Worm (Caenorhabditis elegans) whole organism, L1 larva: ENCODE results near the gene snf-6.

Experiments
- C04F5.9 ChIP-seq: sonication (generic microtip); optimal IDR thresholded peaks from 2 replicates; lab custom pipeline; 2016; ENCODE audit warnings: missing genetic modification characterization, missing compliant biosample characterization
- Y116A8C.19 ChIP-seq: sonication (generic microtip); optimal IDR thresholded peaks from 2 replicates; lab custom pipeline; 2016; ENCODE audit warnings: missing compliant biosample characterization, missing genetic modification characterization, borderline replicate concordance
- aha-1 ChIP-seq: fragments of 150-350 bp; optimal IDR thresholded peaks from 2 replicates; lab custom pipeline; 2014; ENCODE audit warnings: missing biosample characterization, missing genetic modification characterization
- ama-1 ChIP-seq: fragments of 150-350 bp; optimal IDR thresholded peaks from 2 replicates; lab custom pipeline; 2014
- blmp-1 ChIP-seq: fragments of 150-350 bp; optimal IDR thresholded peaks from 2 replicates; lab custom pipeline; 2014; ENCODE audit warnings: missing biosample characterization, missing genetic modification characterization
- ceh-82 ChIP-seq, 3 experiments: fragments of 150-350 bp in 1 of 3; sonication (generic microtip) in 2 of 3; optimal IDR thresholded peaks; 2 replicates each; lab custom pipeline; 2014 to 2017; ENCODE audit warnings: missing biosample characterization in 3 of 3, missing genetic modification characterization in 3 of 3
- dsc-1 ChIP-seq: sonication (generic microtip); optimal IDR thresholded peaks from 2 replicates; lab custom pipeline; 2016; ENCODE audit warnings: mild to moderate bottlenecking, missing genetic modification characterization, missing compliant biosample characterization
- efl-1 ChIP-seq, 4 experiments: fragments of 150-350 bp; optimal IDR thresholded peaks in 3 of 4; peaks in 1 of 4; 1 replicate in 1 of 4; 2 replicates in 3 of 4; lab custom pipeline; 2014; ENCODE audit warnings: missing biosample characterization in 2 of 4, missing genetic modification characterization in 2 of 4, missing genetic modification reagents in 2 of 4
- efl-3 ChIP-seq: fragments of 200-800 bp; sonication (Bioruptor generic); optimal IDR thresholded peaks from 2 replicates; lab custom pipeline; 2018; ENCODE audit warnings: mild to moderate bottlenecking, missing genetic modification characterization, missing compliant biosample characterization
- fkh-4 ChIP-seq: sonication (generic microtip); optimal IDR thresholded peaks from 2 replicates; lab custom pipeline; 2016; ENCODE audit warnings: missing compliant biosample characterization, missing genetic modification characterization, borderline replicate concordance
- fos-1 ChIP-seq: fragments of 150-350 bp; optimal IDR thresholded peaks from 2 replicates; lab custom pipeline; 2014; ENCODE audit warnings: missing biosample characterization, missing genetic modification characterization
- grh-1 ChIP-seq: fragments of 200-800 bp; sonication (Bioruptor generic); IDR thresholded peaks from 2 replicates; pipeline ENCODE4 v1.3.6; 2022; ENCODE audit warnings: missing genetic modification reagents, missing genetic modification characterization, missing compliant biosample characterization
- irx-1 ChIP-seq: sonication (generic microtip); optimal IDR thresholded peaks from 2 replicates; lab custom pipeline; 2016; ENCODE audit warnings: missing genetic modification characterization, missing compliant biosample characterization
- isw-1 ChIP-seq: fragments of 200-800 bp; sonication (Bioruptor generic); IDR thresholded peaks from 2 replicates; pipeline ENCODE4 v1.3.6; 2022; ENCODE audit warnings: missing genetic modification characterization, missing compliant biosample characterization
- lin-14 ChIP-seq: fragments of 200-800 bp; sonication (Bioruptor generic); optimal IDR thresholded peaks from 2 replicates; lab custom pipeline; 2018; ENCODE audit warnings: mild to moderate bottlenecking, missing genetic modification characterization, moderate library complexity, missing compliant biosample characterization
- lin-15B ChIP-seq: fragments of 150-350 bp; sonication (generic microtip); optimal IDR thresholded peaks from 3 replicates; lab custom pipeline; 2014; ENCODE audit warnings: missing biosample characterization, missing genetic modification characterization
- lin-39 ChIP-seq: fragments of 150-350 bp; optimal IDR thresholded peaks from 2 replicates; lab custom pipeline; 2014; ENCODE audit warnings: missing biosample characterization, missing genetic modification reagents, missing genetic modification characterization
- lsy-2 ChIP-seq, 2 experiments: fragments of 150-350 bp; optimal IDR thresholded peaks; 2 replicates each; lab custom pipeline; 2014; ENCODE audit warnings: missing biosample characterization in 2 of 2, missing genetic modification characterization in 2 of 2
- mep-1 ChIP-seq: fragments of 150-350 bp; optimal IDR thresholded peaks from 2 replicates; lab custom pipeline; 2014; ENCODE audit warnings: missing biosample characterization, missing genetic modification characterization
- nhr-11 ChIP-seq: fragments of 150-350 bp; optimal IDR thresholded peaks from 2 replicates; lab custom pipeline; 2014; ENCODE audit warnings: missing biosample characterization, missing genetic modification characterization
- nhr-12 ChIP-seq: sonication (generic microtip); optimal IDR thresholded peaks from 2 replicates; lab custom pipeline; 2017; ENCODE audit warnings: missing biosample characterization, missing genetic modification characterization
- nhr-20 ChIP-seq: sonication (generic microtip); optimal IDR thresholded peaks from 2 replicates; lab custom pipeline; 2016; ENCODE audit warnings: mild to moderate bottlenecking, missing genetic modification characterization, missing compliant biosample characterization
- nhr-237 ChIP-seq: fragments of 150-350 bp; optimal IDR thresholded peaks from 2 replicates; lab custom pipeline; 2014; ENCODE audit warnings: missing biosample characterization, missing genetic modification characterization
- nhr-28 ChIP-seq: fragments of 150-350 bp; optimal IDR thresholded peaks from 2 replicates; lab custom pipeline; 2014; ENCODE audit warnings: missing biosample characterization, missing genetic modification characterization
- nhr-47 ChIP-seq: sonication (generic microtip); optimal IDR thresholded peaks from 2 replicates; lab custom pipeline; 2016; ENCODE audit warnings: mild to moderate bottlenecking, missing genetic modification characterization, moderate library complexity, missing compliant biosample characterization
- nhr-71 ChIP-seq: sonication (generic microtip); optimal IDR thresholded peaks from 2 replicates; lab custom pipeline; 2016; ENCODE audit warnings: mild to moderate bottlenecking, missing genetic modification characterization, moderate library complexity, missing compliant biosample characterization
- nhr-76 ChIP-seq: sonication (generic microtip); optimal IDR thresholded peaks from 2 replicates; lab custom pipeline; 2017; ENCODE audit warnings: missing biosample characterization, missing genetic modification characterization
- nhr-85 ChIP-seq: sonication (generic microtip); peaks from one replicate; lab custom pipeline; 2016; ENCODE audit warnings: missing genetic modification characterization, inconsistent platforms, missing compliant biosample characterization
- nhr-90 ChIP-seq: sonication (generic microtip); optimal IDR thresholded peaks from 2 replicates; lab custom pipeline; 2016; ENCODE audit warnings: mild to moderate bottlenecking, missing genetic modification characterization, missing compliant biosample characterization; ENCODE audit not compliant: poor library complexity
- pag-3 ChIP-seq: sonication (generic microtip); optimal IDR thresholded peaks from 2 replicates; lab custom pipeline; 2017; ENCODE audit warnings: missing genetic modification characterization, mild to moderate bottlenecking, missing compliant biosample characterization, antibody characterized with exemption, borderline replicate concordance; ENCODE audit not compliant: insufficient read depth
- rnt-1 ChIP-seq: sonication (generic microtip); optimal IDR thresholded peaks from 2 replicates; lab custom pipeline; 2016; ENCODE audit warnings: mild to moderate bottlenecking, missing genetic modification characterization, moderate library complexity, missing compliant biosample characterization
- skn-1 ChIP-seq: fragments of 150-350 bp; optimal IDR thresholded peaks from 2 replicates; lab custom pipeline; 2014; ENCODE audit warnings: missing biosample characterization, missing genetic modification characterization
- snpc-4 ChIP-seq: fragments of 150-350 bp; optimal IDR thresholded peaks from 2 replicates; lab custom pipeline; 2014; ENCODE audit warnings: missing biosample characterization, missing genetic modification characterization
- sox-4 ChIP-seq: sonication (generic microtip); optimal IDR thresholded peaks from 2 replicates; lab custom pipeline; 2016; ENCODE audit warnings: missing genetic modification characterization, missing compliant biosample characterization
- sup-37 ChIP-seq: fragments of 200-800 bp; sonication (Bioruptor generic); optimal IDR thresholded peaks from 2 replicates; lab custom pipeline; 2018; ENCODE audit warnings: mild to moderate bottlenecking, missing genetic modification characterization, missing compliant biosample characterization
- swsn-7 ChIP-seq: sonication (generic microtip); optimal IDR thresholded peaks from 2 replicates; lab custom pipeline; 2016; ENCODE audit warnings: missing genetic modification characterization, missing compliant biosample characterization
- tlp-1 ChIP-seq: fragments of 150-350 bp; optimal IDR thresholded peaks from 2 replicates; lab custom pipeline; 2014; ENCODE audit warnings: missing biosample characterization, missing genetic modification characterization
- unc-86 ChIP-seq: sonication (generic microtip); optimal IDR thresholded peaks from 2 replicates; lab custom pipeline; 2016; ENCODE audit warnings: missing genetic modification characterization, missing compliant biosample characterization
- xbp-1 ChIP-seq: sonication (generic microtip); optimal IDR thresholded peaks from 2 replicates; lab custom pipeline; 2016; ENCODE audit warnings: missing genetic modification characterization, missing compliant biosample characterization

The snf-6 gene

DNA sequence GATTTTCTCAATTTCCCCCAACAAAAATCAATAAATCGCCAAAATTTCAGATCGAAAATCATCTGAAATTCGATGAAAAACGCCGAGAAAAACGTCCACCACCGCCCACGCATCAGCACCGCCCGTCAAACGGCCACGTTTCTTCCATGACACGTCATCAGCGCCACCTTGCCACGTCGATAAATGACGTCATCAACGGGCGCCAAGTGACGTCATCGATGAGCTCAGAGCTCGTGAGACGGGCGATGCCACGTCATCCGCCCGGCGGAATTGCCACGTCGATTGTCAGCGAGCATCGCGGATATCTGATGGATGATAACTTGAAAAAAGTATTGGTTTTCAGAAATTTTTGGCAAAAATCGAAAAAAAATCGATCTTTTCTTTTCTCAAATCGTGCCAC is 46.4 kb upstream of the snf-6 start:
- TF ChIP-seq lin-39 (tag; lab: Kevin White, UChicago) (no peak), swsn-7 (tag; lab: Kevin White, UChicago) (no peak), nhr-85 (tag; lab: Kevin White, UChicago) (no peak)

DNA sequence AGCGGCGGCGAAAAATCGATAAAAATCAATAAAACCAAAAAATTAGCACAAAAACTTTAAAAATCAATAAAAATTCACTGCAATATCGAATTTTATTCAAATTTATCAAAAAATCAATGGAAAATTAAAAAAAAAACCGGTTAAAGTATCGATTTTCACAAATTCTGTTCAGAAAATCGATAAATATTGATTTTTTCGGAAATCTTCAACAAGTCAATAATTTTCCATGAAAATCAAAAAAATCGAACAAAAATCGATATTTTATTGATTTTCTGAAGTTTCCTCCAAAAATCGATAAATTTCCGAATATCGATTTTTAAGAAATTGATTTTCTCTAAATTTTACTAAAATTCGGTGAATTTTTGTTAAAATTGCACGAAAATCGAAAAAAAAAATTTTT is 45.9 kb upstream of the snf-6 start:
- no peak for TF ChIP-seq snpc-4 (tag; lab: Kevin White, UChicago)
- no peak for TF ChIP-seq nhr-85 (tag; lab: Kevin White, UChicago)
- no peak for TF ChIP-seq efl-1 (optimal IDR thresholded peaks at IDR 0.05; lab: Kevin White, UChicago)
- peak in 1 of 2 experiments; percentile 10 for TF ChIP-seq efl-1 (GFP tag; optimal IDR thresholded peaks at IDR 0.05 in 1 of 2; lab: Kevin White, UChicago)
- TF ChIP-seq pag-3 (tag; lab: Kevin White, UChicago): no peak
- no peak for TF ChIP-seq lin-39 (tag; lab: Kevin White, UChicago)
- no peak for TF ChIP-seq C04F5.9 (tag; lab: Kevin White, UChicago)
- no peak for TF ChIP-seq Y116A8C.19

DNA sequence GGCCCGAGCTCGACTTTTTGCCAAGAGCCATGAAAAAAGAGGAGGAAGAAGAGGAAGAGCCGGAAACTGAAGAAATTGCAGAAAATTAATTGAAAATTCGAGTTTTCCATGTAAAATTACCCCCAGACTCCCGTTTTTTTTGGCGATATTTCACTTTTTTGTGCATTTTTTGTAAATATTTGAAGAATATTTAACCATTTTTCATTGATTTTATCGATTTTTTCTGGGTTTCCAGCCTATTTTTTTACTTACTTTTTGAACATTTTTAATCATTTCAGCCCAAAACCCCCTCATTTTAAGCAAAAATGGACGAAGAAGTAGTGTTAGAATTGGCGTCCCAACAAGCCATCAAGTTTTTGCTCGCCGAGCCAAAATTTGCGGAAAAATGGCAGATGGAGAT is 43.8 kb upstream of the snf-6 start, which contains the start of gene Y22D7AL.7:
Gene Y22D7AL.7, plus strand, starts transcription at position 301 of the 400 bp plus-strand sequence.
- TF ChIP-seq nhr-85 (tag; lab: Kevin White, UChicago) (peak; percentile 13), nhr-71 (no peak), ama-1 (lab: Kevin White, UChicago) (no peak)
- TF ChIP-seq, all 84 proteins: peak for 1

DNA sequence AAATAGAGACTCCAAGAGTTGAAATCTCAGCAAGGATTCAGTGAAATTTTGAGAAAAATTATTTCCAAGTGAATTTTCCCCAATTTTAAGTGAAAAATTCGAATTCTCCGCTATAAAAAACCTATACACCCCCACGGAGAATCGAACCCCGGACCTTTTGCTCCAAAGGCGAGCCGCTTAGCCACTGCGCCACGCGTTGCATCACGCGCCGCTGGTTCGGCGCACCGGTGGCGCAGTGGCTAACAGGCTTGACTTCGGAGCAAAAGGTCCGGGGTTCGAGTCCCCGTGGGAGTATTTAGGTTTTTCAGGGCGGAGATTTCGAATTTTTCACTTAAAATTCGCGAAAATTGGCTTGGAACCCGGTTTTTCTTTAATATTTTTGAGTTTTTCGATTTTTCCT is 43.0 kb upstream of the snf-6 start:
- TF ChIP-seq unc-86 (tag; lab: Kevin White, UChicago) (no peak), nhr-85 (tag; lab: Kevin White, UChicago) (no peak), nhr-47 (tag; lab: Kevin White, UChicago) (no peak), nhr-237 (tag; lab: Kevin White, UChicago) (no peak), lin-14 (no peak), lsy-2 (tag; optimal IDR thresholded peaks at IDR 0.05; lab: Kevin White, UChicago) (no peak), tlp-1 (tag; lab: Kevin White, UChicago) (no peak), nhr-12 (tag; lab: Kevin White, UChicago) (no peak), blmp-1 (tag; lab: Kevin White, UChicago) (no peak)
- TF ChIP-seq, all 84 proteins: peak for 0

DNA sequence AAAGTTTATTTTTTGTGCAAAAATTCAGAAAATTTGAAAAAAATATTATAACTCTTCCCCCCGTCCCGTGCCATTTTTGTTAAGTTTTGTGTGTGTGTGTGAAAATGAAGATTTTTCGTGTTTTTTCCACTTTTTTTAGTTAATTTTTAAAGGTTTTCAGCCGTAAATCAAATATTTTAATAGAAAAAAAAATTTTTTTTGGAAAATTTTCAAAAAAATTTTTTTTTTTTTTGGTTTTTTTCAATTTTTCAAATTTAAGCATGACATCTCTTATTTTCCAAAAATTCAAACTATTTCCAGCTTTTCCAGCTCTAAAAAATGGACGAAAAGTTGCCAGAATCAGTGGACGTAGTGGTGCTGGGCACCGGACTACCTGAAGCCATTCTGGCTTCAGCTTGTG is 37.4 kb upstream of the snf-6 start, which contains the start of gene rep-1:
Gene rep-1, plus strand, starts transcription at position 301 of the 400 bp plus-strand sequence.
- TF ChIP-seq nhr-20 (no peak), grh-1 (GFP tag; lab: Robert Waterston, UW) (no peak), skn-1 (tag; lab: Kevin White, UChicago) (no peak)
- TF ChIP-seq, all 84 proteins: peak for 0

DNA sequence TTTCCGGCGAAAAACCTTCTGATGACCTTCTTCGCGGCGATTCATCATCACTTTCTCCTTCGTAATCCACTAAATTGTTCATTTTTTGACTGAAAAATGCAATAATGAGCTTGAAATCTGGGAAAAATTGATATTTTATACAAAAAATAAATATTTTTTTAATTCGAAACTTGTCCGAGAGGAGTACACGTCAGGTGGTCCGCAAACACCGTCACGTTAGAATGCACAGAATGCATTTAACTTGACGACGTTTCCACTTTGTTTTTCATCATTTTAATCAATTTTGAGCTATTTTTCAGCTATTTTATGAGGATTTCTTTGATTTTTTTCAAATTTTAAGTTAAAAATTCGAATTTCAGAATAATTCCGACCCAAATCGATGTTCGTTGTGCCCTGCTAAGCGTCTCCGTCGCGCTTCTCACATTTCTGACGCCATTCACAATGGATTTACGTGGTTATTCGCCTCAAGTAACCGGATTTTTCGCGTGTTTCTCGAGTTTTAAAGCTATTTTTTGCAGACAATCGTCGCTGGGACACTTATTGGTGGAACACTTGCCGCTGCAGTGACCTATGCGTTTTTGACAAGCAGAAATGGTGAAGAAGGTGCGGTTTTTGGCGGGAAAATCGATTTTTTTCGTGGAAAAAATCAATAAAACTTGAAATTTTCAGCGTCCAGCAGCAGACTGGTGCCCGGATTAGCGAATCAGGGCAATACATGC is 26.0 kb upstream of the snf-6 start, which contains the start of the genes eelo-1 and Y67D2.2:
Gene eelo-1, minus strand, starts transcription at position 89 of the 719 bp plus-strand sequence.
Gene Y67D2.2, plus strand, starts transcription at position 360 of the 719 bp plus-strand sequence.
- TF ChIP-seq aha-1: no peak
- peak; percentile 79 for TF ChIP-seq swsn-7 (tag; lab: Kevin White, UChicago)
- peak; percentile 74 for TF ChIP-seq unc-86 (tag; lab: Kevin White, UChicago)
- no peak for TF ChIP-seq fos-1 (tag; lab: Kevin White, UChicago)
- peak; percentile 38 for TF ChIP-seq fkh-4
- peak; percentile 92 for TF ChIP-seq mep-1 (tag; lab: Kevin White, UChicago)
- TF ChIP-seq nhr-28 (tag; lab: Kevin White, UChicago): no peak
- peak; percentile 49 for TF ChIP-seq C04F5.9 (tag; lab: Kevin White, UChicago)
- peak; percentile 70 for TF ChIP-seq irx-1 (tag; lab: Kevin White, UChicago)
- peak; percentile 55 to 80 for TF ChIP-seq efl-1 (optimal IDR thresholded peaks at IDR 0.05; lab: Kevin White, UChicago)
- peak; percentile 74 to 97 for TF ChIP-seq efl-1 (GFP tag; optimal IDR thresholded peaks at IDR 0.05 in 1 of 2; lab: Kevin White, UChicago)
- no peak for TF ChIP-seq nhr-76 (tag; lab: Kevin White, UChicago)
- no peak for TF ChIP-seq nhr-11 (tag; lab: Kevin White, UChicago)
- peak; percentile 80 to 90 for TF ChIP-seq lsy-2 (tag; optimal IDR thresholded peaks at IDR 0.05; lab: Kevin White, UChicago)
- TF ChIP-seq sup-37 (GFP tag; lab: Kevin White, UChicago): peak; percentile 38
- TF ChIP-seq rnt-1 (tag; lab: Kevin White, UChicago): peak; percentile 76
- TF ChIP-seq nhr-47 (tag; lab: Kevin White, UChicago): peak; percentile 83
- TF ChIP-seq xbp-1 (tag; lab: Kevin White, UChicago): peak; percentile 81
- peak; percentile 54 for TF ChIP-seq lin-14
- peak; percentile 35 for TF ChIP-seq snpc-4 (tag; lab: Kevin White, UChicago)
- TF ChIP-seq efl-3: no peak
- TF ChIP-seq sox-4 (tag; lab: Kevin White, UChicago): peak; percentile 53
- peak; percentile 57 for TF ChIP-seq isw-1 (GFP tag; lab: Robert Waterston, UW)
- TF ChIP-seq nhr-20: peak; percentile 69
- TF ChIP-seq ceh-82 (tag; optimal IDR thresholded peaks at IDR 0.05; lab: Kevin White, UChicago): peak; percentile 52 to 82 (median 63)
- peak; percentile 80 for TF ChIP-seq nhr-90
- peak; percentile 50 for TF ChIP-seq lin-15B (tag; lab: Kevin White, UChicago)
- peak; percentile 81 for TF ChIP-seq dsc-1
- no peak for TF ChIP-seq pag-3 (tag; lab: Kevin White, UChicago)
